Fruit fly (Drosophila melanogaster): ENCODE measurements around the gene CG8952.

The CG8952 gene

DNA sequence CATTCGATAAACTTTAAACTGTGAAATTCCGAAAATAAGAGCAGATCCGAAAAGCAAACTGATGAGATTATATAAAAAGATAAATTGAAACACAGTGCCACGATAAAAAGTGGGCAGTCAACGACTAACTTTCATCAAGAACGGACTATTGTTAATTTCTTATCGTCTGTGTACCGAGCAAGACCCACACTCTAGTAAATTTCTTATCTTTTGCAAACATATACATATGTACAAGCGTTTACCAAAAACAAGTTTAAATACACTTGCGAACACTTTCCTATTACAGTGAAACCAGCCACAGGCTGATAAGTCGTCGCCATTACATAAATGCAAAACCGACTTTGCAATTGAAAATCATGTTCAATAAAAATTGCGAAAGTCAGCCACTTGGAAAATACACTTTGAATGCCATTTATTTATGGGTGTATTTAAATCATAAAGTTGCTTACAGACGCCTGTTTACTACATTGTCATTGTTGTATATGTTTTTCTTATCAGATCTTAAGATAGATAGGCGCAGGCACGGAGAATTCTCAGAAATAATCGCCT lies 7.5 kb downstream of the CG8952 start:
- TF ChIP-seq lola (GFP tag; optimal IDR thresholded peaks at IDR 0.05) (no peak), h (GFP tag; optimal IDR thresholded peaks at IDR 0.05) (no peak), CG32264 (GFP tag; optimal IDR thresholded peaks at IDR 0.05) (no peak), dsf (GFP tag; optimal IDR thresholded peaks at IDR 0.05; ENCODE audit: borderline replicate concordance) (no peak), Vsx2 (GFP tag; optimal IDR thresholded peaks at IDR 0.05; ENCODE audit: partially characterized antibody) (no peak), Sp1 (GFP tag; optimal IDR thresholded peaks at IDR 0.05) (no peak), CrebA (GFP tag; optimal IDR thresholded peaks at IDR 0.05; ENCODE audit: borderline replicate concordance) (no peak), HLH106 (tag; optimal IDR thresholded peaks at IDR 0.05) (no peak), fru (GFP tag; optimal IDR thresholded peaks at IDR 0.05) (peak; percentile 6)

DNA sequence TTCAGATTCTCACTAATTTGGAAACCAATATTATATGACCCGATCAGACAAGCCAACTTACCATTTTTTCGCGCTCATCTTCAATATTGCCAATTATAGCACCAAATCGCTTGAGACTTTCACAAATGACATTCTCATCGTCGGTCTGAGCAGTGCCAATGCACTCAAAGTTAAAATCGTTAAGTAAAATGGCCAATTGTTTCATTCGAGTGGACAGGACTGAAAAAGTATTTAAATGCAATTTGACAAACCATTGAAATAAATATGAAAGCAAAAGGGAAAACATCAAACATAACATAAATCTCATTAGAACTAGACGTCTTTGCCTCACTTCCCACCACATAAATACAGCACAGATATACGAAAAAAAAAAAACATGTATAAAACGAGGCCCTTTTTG lies 10.2 kb downstream of the CG8952 start, which contains the start of gene CG8260:
Gene CG8260 (plus strand): TSS at position 301 of the 400 bp plus-strand sequence.
- no peak for TF ChIP-seq dsf (GFP tag; optimal IDR thresholded peaks at IDR 0.05; ENCODE audit: borderline replicate concordance)
- no peak for TF ChIP-seq usp (GFP tag; optimal IDR thresholded peaks at IDR 0.05)
- no peak for TF ChIP-seq Sp1 (GFP tag; optimal IDR thresholded peaks at IDR 0.05)
- no peak for TF ChIP-seq foxo (GFP tag; optimal IDR thresholded peaks at IDR 0.05)
- TF ChIP-seq HLH106 (tag; optimal IDR thresholded peaks at IDR 0.05) = no peak
- no peak for TF ChIP-seq CG32264 (GFP tag; optimal IDR thresholded peaks at IDR 0.05)
- no peak for TF ChIP-seq Jra (GFP tag; optimal IDR thresholded peaks at IDR 0.05)
- TF ChIP-seq Rel (GFP tag; optimal IDR thresholded peaks at IDR 0.05) = no peak
- no peak for TF ChIP-seq Rel (tag; optimal IDR thresholded peaks at IDR 0.05)
- TF ChIP-seq Hr78 (GFP tag; optimal IDR thresholded peaks at IDR 0.05) = no peak
- TF ChIP-seq OdsH (GFP tag; optimal IDR thresholded peaks at IDR 0.05) = no peak
- no peak for TF ChIP-seq pan (optimal IDR thresholded peaks at IDR 0.05)
- no peak for TF ChIP-seq ey (GFP tag; optimal IDR thresholded peaks at IDR 0.05)
- no peak for TF ChIP-seq rgr (GFP tag; optimal IDR thresholded peaks at IDR 0.05)
- no peak for TF ChIP-seq Hnf4 (GFP tag; optimal IDR thresholded peaks at IDR 0.05)
- no peak for TF ChIP-seq N (GFP tag; optimal IDR thresholded peaks at IDR 0.05)

DNA sequence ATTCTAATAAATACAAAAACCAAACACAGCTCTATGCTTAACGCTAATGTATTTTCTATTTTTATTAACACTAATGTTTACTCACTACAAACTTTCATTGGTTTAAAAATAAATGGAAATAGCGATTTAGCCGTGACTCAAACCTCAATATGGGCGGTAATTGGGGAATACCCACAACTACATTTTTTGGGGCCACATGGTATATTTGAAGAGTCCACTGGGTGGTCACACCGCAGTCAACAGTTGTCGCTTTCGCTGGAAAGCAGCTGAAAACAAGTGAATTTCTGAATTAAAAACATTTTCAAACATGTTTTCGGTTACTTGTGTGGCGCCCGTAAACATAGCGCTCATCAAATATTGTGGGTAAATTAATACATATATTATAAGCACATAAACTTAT lies 17.3 kb downstream of the CG8952 start, which contains the start of gene Mvd:
Gene Mvd (plus strand): TSS at position 222 of the 400 bp plus-strand sequence.
- TF ChIP-seq sv (GFP tag; optimal IDR thresholded peaks at IDR 0.05) (no peak), Rel (GFP tag; optimal IDR thresholded peaks at IDR 0.05) (no peak), Rel (tag; optimal IDR thresholded peaks at IDR 0.05) (peak; percentile 99)

DNA sequence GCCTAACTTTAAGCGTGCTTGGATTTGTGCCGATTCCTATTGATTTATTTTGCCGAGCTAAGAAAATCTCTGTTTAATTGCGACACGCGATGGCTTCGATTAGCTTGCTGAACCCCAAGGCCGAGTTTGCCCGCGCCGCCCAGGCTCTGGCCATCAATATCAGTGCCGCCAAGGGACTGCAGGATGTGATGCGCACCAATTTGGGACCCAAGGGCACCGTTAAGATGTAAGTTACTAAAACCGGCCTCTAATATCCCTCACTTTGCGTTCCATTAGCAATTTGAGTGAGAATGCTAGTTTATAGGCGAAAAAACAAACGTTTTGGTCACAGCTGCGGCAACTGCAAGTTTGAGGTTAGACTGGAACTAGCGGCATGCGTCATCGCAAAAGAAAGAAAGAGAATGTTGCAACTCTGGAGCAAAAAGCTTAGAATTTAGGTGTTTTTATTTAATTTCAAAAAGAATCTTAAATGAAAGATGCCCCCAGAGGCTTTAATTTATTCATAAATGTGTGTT lies 19.5 kb downstream of the CG8952 start:
- TF ChIP-seq Jra (GFP tag; optimal IDR thresholded peaks at IDR 0.05) (peak; percentile 68), jim (GFP tag; optimal IDR thresholded peaks at IDR 0.05) (no peak)

DNA sequence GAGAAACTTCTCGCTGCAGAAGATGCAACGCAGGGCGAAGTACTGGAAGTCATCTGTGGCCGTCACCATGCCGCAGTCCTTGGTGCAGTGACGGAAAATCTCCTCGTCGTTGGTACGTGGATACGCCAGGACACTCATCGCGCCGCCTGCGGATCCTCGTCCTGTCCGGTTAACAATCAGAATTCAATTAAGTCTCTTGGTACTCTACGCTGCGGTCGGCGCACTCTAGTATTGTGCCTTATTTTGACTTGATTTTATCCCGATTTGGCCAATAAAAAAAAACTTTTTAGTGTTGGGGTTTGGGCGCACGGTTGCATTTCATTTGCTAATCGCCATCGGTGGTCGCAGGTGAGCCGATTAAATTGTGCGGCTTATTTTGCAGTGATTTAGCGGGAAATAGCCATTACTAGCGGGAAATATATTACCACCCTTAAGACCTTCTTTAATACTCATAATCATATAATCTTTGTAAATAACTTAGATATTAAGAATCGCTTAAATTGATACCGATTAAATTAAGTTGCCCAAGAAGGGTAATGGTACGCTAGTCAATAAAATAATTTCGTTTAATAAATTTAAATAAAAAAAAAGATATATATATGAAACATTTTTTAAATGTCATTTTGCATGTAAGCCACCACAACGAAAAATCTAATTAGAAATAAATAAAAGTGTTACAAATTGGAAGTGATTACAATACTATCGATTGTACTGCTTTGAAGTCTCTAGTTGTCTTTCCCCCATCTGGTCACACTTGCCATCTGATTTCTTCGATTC lies 20.2 kb downstream of the CG8952 start, which contains the start of the genes CG8944 and CCT6:
Gene CG8944 (minus strand): TSS at position 327 of the 777 bp plus-strand sequence.
Gene CCT6 (plus strand): TSS at position 744 of the 777 bp plus-strand sequence.
- TF ChIP-seq woc (GFP tag; optimal IDR thresholded peaks at IDR 0.05) (peak; percentile 16), CrebA (GFP tag; optimal IDR thresholded peaks at IDR 0.05; ENCODE audit: borderline replicate concordance) (no peak), dsf (GFP tag; optimal IDR thresholded peaks at IDR 0.05; ENCODE audit: borderline replicate concordance) (no peak), rgr (GFP tag; optimal IDR thresholded peaks at IDR 0.05) (no peak), Sp1 (GFP tag; optimal IDR thresholded peaks at IDR 0.05) (peak; percentile 4), Vsx2 (GFP tag; optimal IDR thresholded peaks at IDR 0.05; ENCODE audit: partially characterized antibody) (no peak), Rel (GFP tag; optimal IDR thresholded peaks at IDR 0.05) (no peak), Rel (tag; optimal IDR thresholded peaks at IDR 0.05) (peak; percentile 11), Hr83 (GFP tag; optimal IDR thresholded peaks at IDR 0.05; ENCODE audit: poor library complexity, severe bottlenecking) (no peak), fru (GFP tag; optimal IDR thresholded peaks at IDR 0.05) (no peak), lola (GFP tag; optimal IDR thresholded peaks at IDR 0.05) (no peak), HLH106 (tag; optimal IDR thresholded peaks at IDR 0.05) (peak; percentile 21), psq (GFP tag; optimal IDR thresholded peaks at IDR 0.05) (peak; percentile 18), Dfd (GFP tag; optimal IDR thresholded peaks at IDR 0.05) (no peak), Dif (GFP tag; optimal IDR thresholded peaks at IDR 0.05; ENCODE audit: partially characterized antibody) (no peak), OdsH (GFP tag; optimal IDR thresholded peaks at IDR 0.05) (no peak), Myc (optimal IDR thresholded peaks at IDR 0.05) (peak; percentile 74)
